Worm (Caenorhabditis elegans): ENCODE results near the gene Y9C9A.5.

DNA sequence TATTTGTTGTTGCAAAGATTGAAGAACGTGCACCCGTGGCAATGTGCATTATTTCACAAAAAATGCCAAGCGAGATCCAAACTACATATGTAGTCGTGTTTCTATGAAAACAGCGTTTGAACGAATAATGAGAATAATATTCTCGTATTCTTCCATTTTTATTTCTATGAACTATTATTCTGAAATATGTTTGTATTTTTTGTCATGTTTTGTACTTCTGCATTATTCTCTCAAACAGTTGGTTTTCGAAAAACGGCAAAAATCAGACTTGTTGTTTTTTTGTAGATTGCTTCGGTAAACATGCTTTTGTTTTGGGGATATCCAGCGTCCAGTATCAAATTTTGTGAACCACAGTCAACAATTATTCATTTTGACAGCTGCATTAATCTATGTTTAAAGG, 44.5 kb downstream of the Y9C9A.5 start, which contains the start of gene clec-177:
- TF ChIP-seq flt-1 (GFP tag; IDR thresholded peaks at IDR 0.05) (no peak), ref-1 (GFP tag; conservative IDR thresholded peaks at IDR 0.05) (no peak), T22C8.4 (GFP tag; IDR thresholded peaks at IDR 0.05) (no peak), ztf-23 (GFP tag; IDR thresholded peaks at IDR 0.05) (no peak), cog-1 (tag; optimal IDR thresholded peaks at IDR 0.05) (no peak), med-1 (GFP tag; optimal IDR thresholded peaks at IDR 0.05; ENCODE audit: insufficient read depth) (no peak), klf-2 (GFP tag; conservative IDR thresholded peaks at IDR 0.05) (no peak), ztf-29 (GFP tag; IDR thresholded peaks at IDR 0.05) (no peak), tab-1 (GFP tag; IDR thresholded peaks at IDR 0.05) (no peak)
